Fruit fly (Drosophila melanogaster): ENCODE results near the gene CG15431.

The CG15431 gene

DNA sequence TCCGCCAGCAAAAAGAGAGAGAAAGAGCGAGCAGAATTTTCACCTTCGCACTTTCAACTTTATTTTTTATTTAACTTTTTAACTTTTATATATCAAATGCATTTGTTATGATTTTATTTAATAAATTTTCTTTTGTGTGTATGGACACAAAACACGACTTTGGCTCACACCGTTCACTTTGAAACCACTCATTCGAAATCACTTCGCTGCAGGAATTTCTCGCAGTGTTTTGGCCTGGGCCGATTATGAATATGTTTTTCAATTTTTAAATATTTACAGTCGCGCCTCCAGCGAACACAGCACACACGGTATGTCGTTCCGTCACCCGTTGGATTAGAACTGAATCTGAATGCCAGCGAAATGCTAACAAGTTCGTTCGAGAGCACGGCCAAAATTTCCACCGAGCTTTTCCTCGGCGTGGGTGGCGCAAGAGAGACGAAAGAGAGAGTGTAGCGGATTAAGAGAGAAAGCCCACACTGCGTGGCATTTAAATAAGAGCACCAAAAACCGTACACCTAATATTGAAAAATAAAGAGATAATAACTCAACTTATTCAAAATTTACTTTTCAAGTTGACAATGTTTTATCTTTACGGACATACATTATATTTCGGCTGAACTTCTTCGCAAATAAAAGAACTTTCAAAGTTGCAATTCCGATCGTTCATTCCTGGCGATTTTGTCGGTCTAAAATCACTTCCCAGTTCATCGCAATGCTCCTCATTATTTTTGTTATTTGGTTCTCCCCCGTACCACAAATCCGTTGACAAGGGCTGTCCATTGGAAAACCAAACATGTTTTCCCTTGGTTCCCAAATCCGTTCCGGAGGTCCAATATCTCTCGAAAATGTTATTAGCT is at the start of gene CG15431:
CG15431 (minus strand) TSS at position 402 of the 857 bp plus-strand sequence.
- TF ChIP-seq CG8478 (optimal IDR thresholded peaks at IDR 0.05) (no peak), CTCF (optimal IDR thresholded peaks at IDR 0.05) (no peak)

DNA sequence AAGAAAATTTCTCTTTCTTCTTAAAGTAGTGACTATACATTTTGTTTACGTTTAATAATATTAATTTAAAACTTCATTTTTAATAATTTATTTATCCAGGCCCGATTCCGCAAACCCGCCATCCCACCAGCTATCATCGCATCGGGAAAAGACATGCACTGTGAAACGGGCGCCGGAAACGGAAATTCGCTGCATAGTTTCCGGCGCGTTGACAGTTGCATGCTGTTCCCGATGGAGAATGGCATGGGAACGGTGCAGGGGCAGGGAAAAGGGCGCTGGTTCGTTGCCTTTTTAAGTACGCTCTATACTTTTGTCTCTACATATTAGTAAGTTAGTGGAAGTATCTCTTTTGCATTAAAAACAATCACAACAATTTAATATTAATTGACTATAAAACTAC is 36.9 kb upstream of the CG15431 start:
- no peak for TF ChIP-seq CG8478 (optimal IDR thresholded peaks at IDR 0.05)
- no peak for TF ChIP-seq CTCF (optimal IDR thresholded peaks at IDR 0.05)

DNA sequence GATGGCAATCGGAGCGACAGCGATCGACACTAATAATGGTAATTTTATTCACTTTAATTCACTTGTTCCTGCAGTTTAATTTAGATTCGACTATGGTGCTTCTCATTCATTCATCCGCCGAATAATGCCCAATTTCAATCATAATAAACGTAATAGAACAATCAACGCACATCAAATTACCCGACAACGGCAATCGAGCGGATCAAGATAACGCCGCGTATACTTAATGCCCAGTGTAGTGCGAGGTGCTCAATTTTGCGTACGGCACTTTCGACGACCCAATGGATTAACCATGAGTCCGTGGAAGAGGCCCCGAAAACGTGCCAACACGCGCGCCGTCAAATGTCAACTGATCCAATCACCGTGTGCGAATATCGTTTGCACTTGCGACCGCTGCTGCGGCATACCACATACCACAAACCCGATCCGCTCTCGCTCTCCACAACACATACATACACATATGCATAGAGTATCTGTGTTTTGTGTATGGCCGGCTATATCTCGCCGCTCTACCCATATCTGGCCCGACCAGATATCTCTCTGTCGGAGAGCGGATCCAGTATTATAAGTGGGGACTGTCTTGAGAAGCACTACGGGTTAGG is 35.7 kb upstream of the CG15431 start, which contains the start of gene ine:
ine (minus strand) TSS at position 351 of the 602 bp plus-strand sequence.
- TF ChIP-seq CG8478 (optimal IDR thresholded peaks at IDR 0.05) (no peak), CTCF (optimal IDR thresholded peaks at IDR 0.05) (no peak)

DNA sequence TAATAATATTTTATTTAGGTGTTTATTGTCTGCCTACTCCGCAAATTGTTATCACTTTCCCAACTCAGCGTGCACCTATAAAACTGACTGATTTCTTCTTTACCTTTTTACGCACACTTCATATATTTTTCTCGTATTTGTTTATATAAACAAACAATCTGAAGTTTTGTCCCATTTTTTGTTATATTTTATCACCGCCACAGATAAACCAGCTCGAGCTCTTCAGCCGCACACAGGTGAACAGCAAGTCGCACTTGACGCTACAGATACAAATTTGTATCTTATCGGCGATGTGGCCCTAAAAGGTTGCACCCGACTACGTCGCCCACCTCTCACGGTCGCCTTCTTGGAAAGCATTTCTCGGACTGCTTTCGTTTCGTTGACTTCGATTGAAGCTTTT is 34.3 kb upstream of the CG15431 start:
- TF ChIP-seq CG8478 (optimal IDR thresholded peaks at IDR 0.05) = no peak
- no peak for TF ChIP-seq CTCF (optimal IDR thresholded peaks at IDR 0.05)

DNA sequence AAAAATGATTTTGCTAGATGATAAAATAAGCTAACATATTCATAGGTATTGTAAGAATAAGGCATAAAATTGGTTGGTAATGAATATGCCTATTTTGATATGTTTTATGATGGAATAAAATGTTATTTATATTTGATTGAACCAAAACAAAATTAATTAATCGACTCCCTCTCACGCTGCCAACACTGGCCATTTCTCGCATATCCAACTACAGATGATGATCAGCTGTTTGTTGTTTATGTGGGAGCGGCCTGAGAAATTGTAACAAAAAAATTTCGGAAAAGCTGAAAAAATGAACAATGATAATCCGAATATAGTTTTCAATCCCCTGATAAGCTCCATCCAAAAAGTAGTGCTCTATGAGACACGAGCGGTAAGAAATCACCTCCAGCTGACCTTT is 23.9 kb upstream of the CG15431 start, which contains the start of gene FIG4:
FIG4 (plus strand) TSS at position 229 of the 400 bp plus-strand sequence.
- no peak for TF ChIP-seq CTCF (optimal IDR thresholded peaks at IDR 0.05)
- TF ChIP-seq CG8478 (optimal IDR thresholded peaks at IDR 0.05) = no peak

DNA sequence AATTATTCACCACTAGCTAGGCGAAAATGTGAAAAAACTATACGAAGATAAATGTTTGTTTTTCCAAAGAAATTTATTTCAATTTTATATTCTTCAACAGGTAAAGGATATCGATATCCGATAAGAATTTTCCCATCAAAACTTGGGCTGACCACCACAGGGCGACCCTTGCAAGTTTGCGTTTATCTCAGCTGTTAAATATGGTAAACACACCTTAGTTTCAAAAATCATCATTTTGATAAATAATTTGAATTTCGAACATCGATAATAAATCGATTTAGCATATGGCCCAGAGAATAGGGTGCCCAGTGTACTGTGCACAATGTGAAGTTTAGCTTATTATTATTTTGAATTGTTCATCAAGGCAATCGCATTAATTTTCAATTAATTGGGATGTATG is 22.2 kb upstream of the CG15431 start, which contains the start of the genes CG15443 and Paris:
CG15443 (minus strand) TSS at position 125 of the 400 bp plus-strand sequence.
Paris (plus strand) TSS at position 289 of the 400 bp plus-strand sequence.
- TF ChIP-seq CG8478 (optimal IDR thresholded peaks at IDR 0.05) (no peak), CTCF (optimal IDR thresholded peaks at IDR 0.05) (no peak)

DNA sequence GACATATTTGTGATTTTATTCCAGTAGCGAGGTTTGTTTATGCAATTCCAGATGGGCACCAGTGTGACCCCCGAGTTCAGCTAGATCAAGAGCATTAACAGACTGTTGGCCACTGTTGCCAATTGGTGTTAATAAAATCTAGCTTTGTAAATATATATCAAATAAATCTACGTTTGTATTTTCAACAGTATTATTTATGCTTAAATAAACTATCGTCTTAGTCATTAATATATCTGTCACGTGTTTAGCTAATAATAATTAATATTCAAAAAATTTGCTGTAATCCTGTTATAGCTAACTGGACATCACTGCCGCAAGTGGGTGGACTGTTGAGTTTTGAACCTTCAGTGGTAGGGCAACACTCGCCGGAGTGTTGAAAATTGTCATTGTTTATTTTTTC is 18.5 kb upstream of the CG15431 start, which contains the start of the genes mRpL27 and CG15435:
mRpL27 (minus strand) TSS at position 96 of the 400 bp plus-strand sequence.
CG15435 (plus strand) TSS at position 187 of the 400 bp plus-strand sequence.
- TF ChIP-seq CTCF (optimal IDR thresholded peaks at IDR 0.05) (no peak), CG8478 (optimal IDR thresholded peaks at IDR 0.05) (no peak)

DNA sequence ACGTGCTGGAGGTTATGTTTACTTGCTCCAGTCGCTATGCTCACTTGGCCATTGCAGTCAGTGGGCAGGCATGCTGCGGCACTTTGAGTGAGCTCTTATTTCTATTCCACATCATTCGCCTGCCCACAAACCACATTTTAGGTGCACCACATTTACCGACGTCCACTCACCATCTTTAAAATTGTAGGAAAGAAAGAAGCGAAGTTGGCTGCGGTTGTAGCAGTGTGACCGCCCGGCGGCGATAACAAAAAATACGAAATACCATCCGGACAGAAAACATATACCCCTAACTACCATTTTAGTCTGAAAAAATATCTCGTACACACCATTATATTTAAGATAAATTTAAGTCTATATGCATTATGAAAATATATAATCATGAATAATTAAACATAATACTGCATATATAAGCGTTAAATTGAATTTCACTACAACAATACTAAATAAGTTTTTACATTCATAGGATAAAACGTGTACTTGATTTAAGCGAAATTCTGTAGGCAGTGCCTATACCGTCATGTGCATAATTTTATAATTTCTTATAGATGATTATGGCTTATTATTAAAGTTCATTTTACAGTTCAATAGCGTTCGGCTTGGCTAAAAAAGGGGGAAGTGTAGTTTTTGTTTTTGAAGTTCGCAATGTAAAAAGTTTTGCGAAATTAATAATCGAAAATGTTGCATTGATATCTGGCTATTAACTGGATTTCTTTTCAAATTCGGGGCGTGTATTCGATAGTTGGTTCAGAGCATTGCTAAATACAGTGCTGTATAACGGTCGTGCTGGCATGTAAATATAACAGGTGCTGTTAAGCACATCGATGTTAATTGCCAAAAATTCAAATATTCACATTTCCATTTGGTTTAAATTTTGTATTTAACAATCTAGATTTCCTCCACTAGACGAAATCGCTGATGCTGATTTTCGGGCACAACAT is 17.3 kb upstream of the CG15431 start, which contains the start of gene RpL27A:
RpL27A (minus strand) TSS at position 246 of the 938 bp plus-strand sequence.
- TF ChIP-seq CTCF (optimal IDR thresholded peaks at IDR 0.05) (peak in 1 of 2 experiments; percentile 42), CG8478 (optimal IDR thresholded peaks at IDR 0.05) (no peak)

DNA sequence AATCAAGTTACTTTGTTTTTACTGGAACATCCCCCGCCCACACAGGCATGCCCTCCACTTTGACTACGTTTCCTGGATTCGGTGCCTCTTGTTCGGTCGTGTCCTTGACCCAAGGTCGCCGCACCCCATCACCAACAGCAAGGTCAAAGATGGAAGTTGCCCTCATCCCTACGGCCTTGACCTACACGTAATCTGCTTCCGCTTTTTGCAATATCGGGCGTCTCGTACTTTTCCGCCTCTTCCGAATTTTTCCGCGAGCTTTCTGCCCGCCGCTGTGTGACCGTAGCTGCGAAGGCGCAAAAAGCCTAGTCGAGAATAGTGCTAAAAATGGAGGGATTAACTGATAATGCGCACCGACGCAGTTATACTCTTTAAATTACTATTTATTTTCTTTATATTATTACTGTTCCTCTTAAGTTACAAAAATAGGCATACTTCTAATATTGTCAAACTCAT is 15.5 kb upstream of the CG15431 start, which contains the start of gene Gs1l:
Gs1l (minus strand) TSS at position 269 of the 456 bp plus-strand sequence.
- TF ChIP-seq CG8478 (optimal IDR thresholded peaks at IDR 0.05) (no peak), CTCF (optimal IDR thresholded peaks at IDR 0.05) (no peak)

DNA sequence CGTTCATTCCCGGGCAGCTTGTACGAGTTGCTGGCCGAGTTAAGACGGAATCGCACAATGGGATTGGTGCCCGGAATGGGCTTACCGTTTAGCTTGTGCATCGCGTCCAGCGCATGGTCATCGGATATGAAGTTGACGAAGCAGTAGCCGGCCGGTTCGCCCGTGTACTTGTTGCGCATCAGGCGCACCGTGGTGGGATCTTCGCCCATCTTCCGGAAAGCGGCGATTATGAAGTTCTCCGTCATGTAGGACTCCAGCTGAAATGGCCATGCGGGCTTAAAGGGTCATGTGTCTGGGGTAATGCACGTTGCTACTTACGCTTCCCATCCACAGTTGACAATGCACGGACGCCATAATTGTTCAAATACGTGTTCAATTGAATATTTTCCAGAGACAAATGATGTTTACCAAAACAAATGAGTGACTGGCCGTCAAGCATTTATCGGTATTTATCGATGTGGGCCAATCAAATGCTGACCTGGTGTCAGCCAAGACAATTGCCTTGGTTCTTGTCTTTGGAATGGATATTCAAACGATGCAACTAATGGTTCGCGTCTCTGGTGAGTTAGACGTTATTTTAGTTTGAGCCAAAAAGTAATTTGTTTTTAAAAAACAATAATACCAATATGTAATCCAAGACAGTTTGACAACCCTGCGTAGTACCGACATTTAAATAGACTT is 13.1 kb upstream of the CG15431 start, which contains the start of the genes Secp43 and ND-B8:
Secp43 (minus strand) TSS at position 445 of the 681 bp plus-strand sequence.
ND-B8 (plus strand) TSS at position 618 of the 681 bp plus-strand sequence.
- TF ChIP-seq CG8478 (optimal IDR thresholded peaks at IDR 0.05) (no peak), CTCF (optimal IDR thresholded peaks at IDR 0.05) (peak; percentile 57 to 70)

DNA sequence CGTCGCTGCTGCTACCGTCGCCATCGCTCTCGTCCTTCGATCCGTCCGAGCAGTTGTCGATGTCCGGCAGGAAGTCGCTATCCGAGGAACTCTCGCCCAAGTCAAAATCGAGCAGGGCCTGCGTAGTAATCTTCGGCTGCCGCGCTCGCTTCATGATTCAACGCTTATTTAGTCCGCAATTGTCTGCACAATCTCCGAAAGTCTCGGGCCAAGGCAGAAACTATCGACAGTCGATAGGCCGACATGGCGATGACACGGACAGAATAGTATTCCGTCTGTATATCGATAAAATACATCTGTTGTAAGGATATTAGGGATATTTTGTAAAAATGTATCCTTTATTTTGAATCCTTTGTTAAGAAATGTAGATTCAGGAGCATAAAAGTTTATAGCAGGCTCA is 11.7 kb upstream of the CG15431 start, which contains the start of gene CG15439:
CG15439 (minus strand) TSS at position 241 of the 400 bp plus-strand sequence.
- TF ChIP-seq CTCF (optimal IDR thresholded peaks at IDR 0.05) (no peak), CG8478 (optimal IDR thresholded peaks at IDR 0.05) (no peak)

DNA sequence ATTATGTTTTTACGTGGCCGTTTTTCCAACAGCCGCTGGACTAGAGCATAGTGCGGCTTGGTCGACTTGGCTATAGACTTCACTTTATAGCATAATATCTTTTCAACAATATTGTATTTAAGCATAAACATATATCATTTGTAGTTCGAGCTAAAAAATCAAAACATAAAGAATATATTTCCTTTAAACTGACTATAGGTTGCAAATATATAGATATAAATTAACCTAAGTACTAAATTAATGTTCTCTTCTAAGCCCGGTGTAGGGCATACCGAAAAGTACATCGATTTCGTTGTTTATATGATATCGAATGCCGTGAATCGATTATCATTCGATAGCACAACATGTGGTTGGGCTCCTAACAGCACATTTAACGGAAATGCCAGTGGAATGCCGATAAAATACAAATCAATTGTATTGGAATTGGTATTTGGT is 7.5 kb upstream of the CG15431 start, which contains the start of gene MFS18:
MFS18 (minus strand) TSS at position 54 of the 435 bp plus-strand sequence.
- TF ChIP-seq CTCF (optimal IDR thresholded peaks at IDR 0.05) (no peak), CG8478 (optimal IDR thresholded peaks at IDR 0.05) (no peak)

DNA sequence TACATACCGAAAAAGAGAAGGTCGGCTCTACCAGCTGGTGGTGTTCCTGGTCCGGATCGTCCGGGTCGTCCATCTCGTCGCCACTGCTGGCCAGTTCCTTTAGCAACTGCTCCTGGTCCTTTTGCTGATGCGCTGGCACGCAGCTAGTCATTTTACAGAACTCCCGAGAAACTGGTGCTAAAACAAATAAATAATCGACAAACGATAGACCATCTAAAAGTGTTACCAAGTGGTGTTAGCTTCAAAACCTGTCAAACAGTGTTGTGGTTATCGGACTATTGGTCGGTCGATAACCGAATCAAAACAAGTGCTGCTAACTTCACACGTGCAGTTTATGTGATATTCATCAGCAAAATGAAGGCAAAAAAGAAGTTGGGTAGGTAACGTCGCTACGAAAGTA is 3.4 kb upstream of the CG15431 start, which contains the start of the genes morgue and Elp3:
morgue (minus strand) TSS at position 224 of the 400 bp plus-strand sequence.
Elp3 (plus strand) TSS at position 276 of the 400 bp plus-strand sequence.
- no peak for TF ChIP-seq CG8478 (optimal IDR thresholded peaks at IDR 0.05)
- TF ChIP-seq CTCF (optimal IDR thresholded peaks at IDR 0.05) = no peak

Measured in S2 (cell line).